Worm (Caenorhabditis elegans) whole organism, late embryonic: ENCODE measurements around the gene R03H10.4.
A peak's percentile ranks its signal among the peaks of the same experiment; 100 is the strongest.

ENCODE experiments used
- K09A11.1 ChIP-seq: sonication (generic microtip); optimal IDR thresholded peaks from 2 replicates; lab custom pipeline; 2017; ENCODE audit warnings: antibody characterized with exemption, mild to moderate bottlenecking, missing genetic modification characterization, missing compliant biosample characterization; ENCODE audit not compliant: insufficient read depth
- T23F11.4 ChIP-seq: fragments of 200-800 bp; sonication (Bioruptor generic); optimal IDR thresholded peaks from 2 replicates; lab custom pipeline; 2018; ENCODE audit warnings: mild to moderate bottlenecking, missing genetic modification characterization, missing compliant biosample characterization
- ahr-1 ChIP-seq: sonication (generic microtip); optimal IDR thresholded peaks from 2 replicates; lab custom pipeline; 2016; ENCODE audit warnings: missing genetic modification characterization, missing compliant biosample characterization
- ama-1 ChIP-seq: fragments of 150-350 bp; optimal IDR thresholded peaks from 2 replicates; lab custom pipeline; 2014
- ceh-14 ChIP-seq: sonication (generic microtip); optimal IDR thresholded peaks from 2 replicates; lab custom pipeline; 2016; ENCODE audit warnings: missing genotype, missing genetic modification characterization, missing compliant biosample characterization
- ceh-18 ChIP-seq: sonication (generic microtip); optimal IDR thresholded peaks from 2 replicates; lab custom pipeline; 2016; ENCODE audit warnings: missing genetic modification characterization, missing compliant biosample characterization
- ceh-2 ChIP-seq: sonication (generic microtip); optimal IDR thresholded peaks from 2 replicates; lab custom pipeline; 2016; ENCODE audit warnings: missing genotype, missing genetic modification characterization, missing compliant biosample characterization
- ceh-22 ChIP-seq: sonication (generic microtip); optimal IDR thresholded peaks from 2 replicates; lab custom pipeline; 2017; ENCODE audit warnings: missing biosample characterization, missing genetic modification characterization
- ceh-31 ChIP-seq: sonication (generic microtip); optimal IDR thresholded peaks from 2 replicates; lab custom pipeline; 2016; ENCODE audit warnings: missing genetic modification characterization, missing compliant biosample characterization
- ceh-34 ChIP-seq: sonication (generic microtip); optimal IDR thresholded peaks from 2 replicates; lab custom pipeline; 2016; ENCODE audit warnings: mild to moderate bottlenecking, missing genetic modification characterization, missing compliant biosample characterization
- ceh-6 ChIP-seq: fragments of 200-800 bp; sonication (Bioruptor generic); optimal IDR thresholded peaks from 2 replicates; lab custom pipeline; 2018; ENCODE audit warnings: mild to moderate bottlenecking, missing genetic modification characterization, missing compliant biosample characterization
- dmd-4 ChIP-seq: sonication (generic microtip); optimal IDR thresholded peaks from 2 replicates; lab custom pipeline; 2016; ENCODE audit warnings: borderline replicate concordance, missing genetic modification characterization, missing compliant biosample characterization
- dve-1 ChIP-seq: sonication (generic microtip); optimal IDR thresholded peaks from 2 replicates; lab custom pipeline; 2017; ENCODE audit warnings: antibody characterized with exemption, mild to moderate bottlenecking, missing genetic modification characterization, missing compliant biosample characterization
- ets-4 ChIP-seq: sonication (generic microtip); optimal IDR thresholded peaks from 2 replicates; lab custom pipeline; 2016; ENCODE audit warnings: missing genetic modification characterization, missing compliant biosample characterization
- fkh-10 ChIP-seq: fragments of 150-350 bp; optimal IDR thresholded peaks from 2 replicates; lab custom pipeline; 2014; ENCODE audit warnings: missing biosample characterization, missing genetic modification reagents, missing genetic modification characterization
- fkh-6 ChIP-seq: sonication (generic microtip); optimal IDR thresholded peaks from 2 replicates; lab custom pipeline; 2016; ENCODE audit warnings: missing genetic modification characterization, missing compliant biosample characterization
- gmeb-2 ChIP-seq: sonication (generic microtip); optimal IDR thresholded peaks from 2 replicates; lab custom pipeline; 2016; ENCODE audit warnings: missing genetic modification characterization, inconsistent platforms, missing compliant biosample characterization
- hlh-13 ChIP-seq: fragments of 200-800 bp; sonication (Bioruptor generic); optimal IDR thresholded peaks from 2 replicates; lab custom pipeline; 2018; ENCODE audit warnings: mild to moderate bottlenecking, missing genetic modification characterization, missing compliant biosample characterization
- lin-11 ChIP-seq: fragments of 200-800 bp; sonication (Bioruptor generic); optimal IDR thresholded peaks from 2 replicates; lab custom pipeline; 2018; ENCODE audit warnings: mild to moderate bottlenecking, missing genetic modification characterization, missing compliant biosample characterization
- madf-2 ChIP-seq: sonication (generic microtip); optimal IDR thresholded peaks from 2 replicates; lab custom pipeline; 2017; ENCODE audit warnings: missing genetic modification characterization, missing compliant biosample characterization
- mec-3 ChIP-seq: sonication (generic microtip); optimal IDR thresholded peaks from 2 replicates; lab custom pipeline; 2016; ENCODE audit warnings: borderline replicate concordance, missing genetic modification characterization, missing compliant biosample characterization
- nfya-1 ChIP-seq: sonication (generic microtip); optimal IDR thresholded peaks from 2 replicates; lab custom pipeline; 2017; ENCODE audit warnings: missing genetic modification characterization, mild to moderate bottlenecking, missing compliant biosample characterization, antibody characterized with exemption, moderate library complexity
- nhr-232 ChIP-seq: sonication (generic microtip); optimal IDR thresholded peaks from 2 replicates; lab custom pipeline; 2016; ENCODE audit warnings: missing genetic modification characterization, missing compliant biosample characterization
- odd-2 ChIP-seq: sonication (generic microtip); optimal IDR thresholded peaks from 2 replicates; lab custom pipeline; 2017; ENCODE audit warnings: antibody characterized with exemption, mild to moderate bottlenecking, missing genetic modification characterization, missing compliant biosample characterization
- pax-1 ChIP-seq: fragments of 150-350 bp; optimal IDR thresholded peaks from 2 replicates; lab custom pipeline; 2014; ENCODE audit warnings: missing biosample characterization, missing genetic modification characterization
- pha-2 ChIP-seq: sonication (generic microtip); optimal IDR thresholded peaks from 2 replicates; lab custom pipeline; 2017; ENCODE audit warnings: mild to moderate bottlenecking, missing genetic modification characterization, missing compliant biosample characterization
- pqm-1 ChIP-seq: sonication (generic microtip); optimal IDR thresholded peaks from 2 replicates; lab custom pipeline; 2016; ENCODE audit warnings: missing genetic modification characterization, missing compliant biosample characterization
- ref-2 ChIP-seq: sonication (generic microtip); optimal IDR thresholded peaks from 2 replicates; lab custom pipeline; 2016; ENCODE audit warnings: missing genetic modification characterization, missing compliant biosample characterization
- sdc-2 ChIP-seq: sonication (generic microtip); optimal IDR thresholded peaks from 2 replicates; lab custom pipeline; 2016; ENCODE audit warnings: missing genotype, missing genetic modification characterization, missing compliant biosample characterization
- unc-55 ChIP-seq: sonication (generic microtip); optimal IDR thresholded peaks from 2 replicates; lab custom pipeline; 2017; ENCODE audit warnings: missing biosample characterization, missing genetic modification reagents, missing genetic modification characterization
- unc-86 ChIP-seq: sonication (generic microtip); optimal IDR thresholded peaks from 2 replicates; lab custom pipeline; 2016; ENCODE audit warnings: missing genetic modification characterization, missing compliant biosample characterization

R03H10.4 gene

DNA sequence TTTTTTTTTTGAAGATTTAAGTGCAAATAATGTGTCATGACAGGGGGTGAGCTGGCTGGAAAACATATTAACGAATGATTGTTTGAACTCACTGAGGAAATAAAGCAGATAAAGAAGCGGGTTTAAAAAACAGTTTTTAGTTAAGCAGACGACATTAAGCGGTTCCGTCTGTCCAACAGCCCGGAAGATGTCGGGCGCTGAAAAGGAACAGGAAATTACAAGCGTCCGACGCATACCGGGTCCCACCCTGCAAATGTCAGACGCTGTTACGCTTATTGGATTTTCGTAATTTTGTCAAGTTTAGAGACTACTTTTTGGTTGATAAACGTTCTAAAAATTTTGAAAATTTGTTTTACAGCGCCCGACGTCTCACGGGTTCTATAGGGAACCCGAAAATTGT, 8.7 kb downstream of the R03H10.4 start:
- no peak for TF ChIP-seq ceh-34
- TF ChIP-seq odd-2 (tag; lab: Kevin White, UChicago) = no peak
- TF ChIP-seq hlh-13 (GFP tag; lab: Kevin White, UChicago) = no peak
- TF ChIP-seq ceh-18 = no peak
- TF ChIP-seq T23F11.4 = no peak

DNA sequence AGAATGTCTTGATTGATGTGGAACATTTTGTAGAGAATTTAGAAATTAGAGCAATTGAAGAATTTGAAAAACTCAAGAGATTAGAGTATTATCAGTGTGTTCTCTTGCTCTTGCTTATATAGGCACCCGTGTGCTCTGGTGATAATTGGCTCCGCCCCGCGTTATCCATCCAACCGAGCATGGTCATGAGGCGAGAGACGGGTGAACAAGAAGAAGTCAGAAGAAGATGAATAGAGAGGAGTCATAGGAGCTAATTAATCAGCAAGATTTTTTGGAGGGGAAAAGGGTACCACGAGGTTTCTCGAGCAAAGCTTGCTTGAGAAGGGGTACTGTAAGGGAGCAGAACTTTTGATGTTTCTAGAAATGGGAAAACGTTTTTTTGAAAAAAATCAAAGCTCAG, 10.5 kb downstream of the R03H10.4 start:
- TF ChIP-seq ceh-6 (GFP tag; lab: Kevin White, UChicago) (no peak), pha-2 (tag; lab: Kevin White, UChicago) (no peak), hlh-13 (GFP tag; lab: Kevin White, UChicago) (no peak), sdc-2 (tag; lab: Kevin White, UChicago) (no peak), ceh-22 (no peak), ceh-14 (tag; lab: Kevin White, UChicago) (no peak), T23F11.4 (no peak), nhr-232 (tag; lab: Kevin White, UChicago) (no peak), dve-1 (no peak), ceh-2 (tag; lab: Kevin White, UChicago) (no peak), lin-11 (tag; lab: Kevin White, UChicago) (no peak), madf-2 (no peak), gmeb-2 (tag; lab: Kevin White, UChicago) (no peak), pax-1 (tag; lab: Kevin White, UChicago) (no peak), unc-86 (tag; lab: Kevin White, UChicago) (no peak)

DNA sequence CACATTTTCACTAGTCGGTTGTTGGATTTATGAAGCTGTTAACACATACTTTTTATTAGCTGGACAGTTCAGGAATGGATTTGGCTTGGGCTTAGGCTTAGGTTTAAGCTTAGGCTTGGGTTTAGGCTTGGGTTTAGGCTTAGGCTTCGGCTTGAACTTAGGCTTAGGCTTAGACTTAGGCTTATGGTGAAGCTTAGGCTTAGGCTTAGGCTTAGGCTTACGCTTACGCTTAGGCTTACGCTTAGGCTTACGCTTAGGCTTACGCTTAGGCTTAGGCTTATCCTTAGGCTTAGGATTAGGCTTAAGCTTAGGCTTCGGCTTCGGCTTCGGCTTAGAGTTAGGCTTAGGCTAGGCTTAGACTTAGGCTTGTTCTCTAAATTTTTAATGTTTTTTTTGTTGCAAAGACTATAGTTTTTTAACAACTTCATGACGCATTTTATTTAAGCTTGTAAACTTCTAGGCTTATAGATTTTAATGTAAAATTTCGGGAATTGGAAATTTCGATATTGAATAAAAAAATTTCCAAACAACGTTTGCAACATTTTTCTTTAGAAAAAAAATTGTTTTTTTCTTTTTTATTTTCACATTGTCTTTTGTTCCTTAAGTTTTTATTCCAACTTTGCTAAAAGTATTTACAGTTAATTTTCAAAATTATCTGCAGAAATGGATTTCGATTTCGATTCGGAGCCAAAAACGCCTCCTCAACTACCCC, 13.0 kb downstream of the R03H10.4 start, which contains the start of gene R03H10.2:
Gene R03H10.2 (plus strand): TSS at position 662 of the 712 bp plus-strand sequence.
- TF ChIP-seq dve-1 (peak; percentile 32), K09A11.1 (tag; lab: Kevin White, UChicago) (no peak)

DNA sequence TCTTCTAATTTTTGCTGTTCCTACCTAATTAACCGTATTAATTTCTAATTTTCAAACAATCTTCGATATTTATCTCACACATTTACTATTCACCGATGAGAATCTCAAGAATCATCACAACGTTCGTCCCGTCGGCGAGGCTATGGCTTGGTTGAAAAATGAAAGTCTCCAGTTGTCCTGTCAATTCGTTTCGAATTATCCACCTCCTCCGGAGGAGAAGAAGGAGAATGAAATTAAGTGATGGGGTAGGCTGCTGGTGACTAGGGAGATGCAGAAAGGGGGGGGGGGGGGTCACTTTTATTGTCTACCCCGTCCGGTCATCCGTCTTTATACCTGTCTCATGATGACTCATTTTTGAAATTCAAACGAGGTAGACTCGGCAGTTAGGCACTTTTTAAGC, 15.4 kb downstream of the R03H10.4 start:
- TF ChIP-seq ceh-34 = no peak
- no peak for TF ChIP-seq madf-2
- no peak for TF ChIP-seq K09A11.1 (tag; lab: Kevin White, UChicago)
- no peak for TF ChIP-seq ama-1
- TF ChIP-seq ahr-1 (tag; lab: Kevin White, UChicago) = no peak
- TF ChIP-seq ceh-31 = no peak
- TF ChIP-seq pqm-1 (tag; lab: Kevin White, UChicago) = no peak
- no peak for TF ChIP-seq unc-55
- no peak for TF ChIP-seq mec-3 (tag; lab: Kevin White, UChicago)

DNA sequence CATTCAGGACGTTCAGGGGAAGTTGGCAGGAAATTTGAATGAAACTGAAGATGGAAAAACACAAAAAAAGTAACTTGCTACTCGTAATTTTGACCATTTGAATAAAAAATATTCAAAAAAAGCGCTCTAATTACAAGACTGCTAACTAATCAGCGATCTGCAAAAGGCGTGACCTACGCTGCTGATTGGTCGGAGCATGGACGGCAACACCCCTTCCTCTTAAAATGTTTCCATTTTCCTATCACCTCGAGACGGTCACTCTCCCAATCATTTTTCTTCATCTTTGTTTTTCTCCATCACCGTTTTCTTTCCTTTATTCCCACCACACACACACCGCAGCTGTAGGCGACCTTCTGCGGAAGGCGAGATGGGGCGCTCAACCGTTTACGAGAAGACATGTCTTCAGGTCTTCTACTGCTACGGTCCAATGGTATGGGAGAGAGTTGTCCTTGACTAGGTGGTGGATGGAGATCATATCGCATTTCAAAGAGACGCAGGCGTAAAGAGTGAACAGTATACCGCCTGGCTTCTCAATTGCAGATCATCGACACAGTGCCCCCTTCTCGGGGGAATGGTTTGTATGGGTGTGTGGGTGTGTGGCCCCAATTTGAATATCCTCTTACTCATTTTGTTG, 16.7 kb downstream of the R03H10.4 start:
- TF ChIP-seq dmd-4 (tag; lab: Kevin White, UChicago) = no peak
- TF ChIP-seq ref-2 (tag; lab: Kevin White, UChicago) = peak; percentile 14
- peak; percentile 16 for TF ChIP-seq nfya-1 (tag; lab: Kevin White, UChicago)
- peak; percentile 16 for TF ChIP-seq ceh-31
- no peak for TF ChIP-seq fkh-6 (tag; lab: Kevin White, UChicago)
- no peak for TF ChIP-seq ets-4 (tag; lab: Kevin White, UChicago)
- peak; percentile 24 for TF ChIP-seq mec-3 (tag; lab: Kevin White, UChicago)

DNA sequence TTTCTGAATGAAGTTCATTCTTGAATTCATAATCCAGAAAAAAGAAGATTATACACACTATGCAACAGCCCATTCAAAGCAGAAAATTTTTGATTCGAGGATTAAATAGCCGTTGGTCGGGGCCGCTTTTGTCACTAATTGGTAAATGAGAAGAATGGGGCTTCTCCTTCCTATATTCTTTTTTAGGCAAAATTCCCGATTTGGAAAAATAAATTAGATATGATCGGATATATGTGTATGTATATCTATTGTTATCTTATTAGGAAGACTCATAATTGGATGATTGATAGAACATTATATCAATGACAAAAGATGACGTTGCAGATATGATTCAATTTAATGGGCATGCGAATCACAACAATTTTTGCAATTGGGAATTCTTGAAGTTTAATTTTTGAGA, 18.1 kb downstream of the R03H10.4 start:
- TF ChIP-seq ceh-34 (no peak), fkh-10 (GFP tag; lab: Kevin White, UChicago) (no peak)
